Worm (Caenorhabditis elegans) whole organism, midembryonic: ENCODE measurements around the gene btb-14.

Experiments
- T22C8.4 ChIP-seq: fragments of 200-800 bp; sonication (Bioruptor generic); IDR thresholded peaks from 2 replicates; pipeline ENCODE4 v1.3.6; 2022; ENCODE audit warnings: missing genetic modification characterization, missing compliant biosample characterization
- cog-1 ChIP-seq: sonication (generic microtip); optimal IDR thresholded peaks from 2 replicates; lab custom pipeline; 2016; ENCODE audit warnings: missing genetic modification characterization, missing compliant biosample characterization
- flt-1 ChIP-seq: fragments of 200-800 bp; sonication (Bioruptor generic); IDR thresholded peaks from 2 replicates; pipeline ENCODE4 v1.3.6; 2022; ENCODE audit warnings: missing genetic modification characterization, missing compliant biosample characterization
- klf-2 ChIP-seq: fragments of 200-800 bp; sonication (Bioruptor generic); conservative IDR thresholded peaks from 2 replicates; pipeline ENCODE4 v1.3.6; 2022; ENCODE audit warnings: missing genetic modification reagents, missing genetic modification characterization, missing compliant biosample characterization
- med-1 ChIP-seq: sonication (generic microtip); optimal IDR thresholded peaks from 2 replicates; lab custom pipeline; 2017; ENCODE audit warnings: missing genetic modification characterization, mild to moderate bottlenecking, missing compliant biosample characterization, antibody characterized with exemption, missing genetic modification reagents; ENCODE audit not compliant: insufficient read depth
- ref-1 ChIP-seq: fragments of 200-800 bp; sonication (Bioruptor generic); conservative IDR thresholded peaks from 2 replicates; pipeline ENCODE4 v1.3.6; 2022; ENCODE audit warnings: missing genetic modification reagents, missing genetic modification characterization, missing compliant biosample characterization
- tab-1 ChIP-seq: fragments of 200-800 bp; sonication (Bioruptor generic); IDR thresholded peaks from 2 replicates; pipeline ENCODE4 v1.3.6; 2022; ENCODE audit warnings: missing genetic modification characterization, missing compliant biosample characterization
- ztf-23 ChIP-seq: fragments of 200-800 bp; sonication (Bioruptor generic); IDR thresholded peaks from 2 replicates; pipeline ENCODE4 v1.3.6; 2022; ENCODE audit warnings: missing genetic modification reagents, missing genetic modification characterization, missing compliant biosample characterization
- ztf-29 ChIP-seq: fragments of 200-800 bp; sonication (Bioruptor generic); IDR thresholded peaks from 2 replicates; pipeline ENCODE4 v1.3.6; 2022; ENCODE audit warnings: missing genetic modification reagents, missing genetic modification characterization, missing compliant biosample characterization

ce11 chrII:12353816-12354215, 29.4 kb upstream of the btb-14 start:
- TF ChIP-seq klf-2 (GFP tag; lab: Robert Waterston, UW) (no peak), ref-1 (no peak), cog-1 (tag; lab: Kevin White, UChicago) (no peak), flt-1 (GFP tag; lab: Robert Waterston, UW) (no peak), tab-1 (GFP tag; lab: Robert Waterston, UW) (no peak), ztf-23 (no peak), ztf-29 (no peak), med-1 (GFP tag; lab: Kevin White, UChicago) (no peak), T22C8.4 (GFP tag; lab: Robert Waterston, UW) (no peak)
